Worm (Caenorhabditis elegans): ENCODE data around the gene gst-19.

gst-19 gene

DNA sequence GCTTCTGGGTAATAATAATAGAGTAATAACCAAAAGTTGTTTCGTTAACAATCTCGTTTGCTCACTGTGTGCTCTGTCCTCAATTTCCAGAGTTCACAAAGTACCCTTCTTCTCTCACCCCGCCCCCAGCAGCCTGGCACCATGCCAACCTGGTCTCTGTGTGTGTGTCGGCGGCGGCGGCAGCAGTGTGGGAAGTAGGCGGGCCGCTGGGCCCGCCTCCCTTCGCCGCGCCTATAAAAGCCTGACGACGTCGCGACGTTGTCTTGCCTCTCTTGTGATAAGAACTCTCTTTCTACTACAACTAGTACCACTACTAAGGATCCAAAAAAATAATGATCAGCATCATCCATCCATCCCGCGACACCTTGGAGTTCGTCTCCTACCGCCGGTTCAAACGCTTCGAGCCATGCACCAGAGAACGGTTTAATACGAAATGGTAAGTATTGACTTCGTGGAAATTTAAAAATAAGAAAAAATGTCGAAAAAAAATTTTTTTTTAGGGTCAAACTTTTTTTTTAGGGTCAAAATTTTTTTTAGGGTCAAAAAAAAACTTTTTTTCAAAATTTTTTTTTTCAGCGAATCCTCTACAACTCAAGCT is 42.0 kb upstream of the gst-19 start, which contains the start of gene C31C9.7:
Gene C31C9.7, plus strand, starts transcription at position 261 of the 598 bp plus-strand sequence.
- TF ChIP-seq nhr-48 (tag; optimal IDR thresholded peaks at IDR 0.05) (peak; percentile 81), nhr-28 (tag; optimal IDR thresholded peaks at IDR 0.05) (peak; percentile 9), Y105C5A.15 (GFP tag; IDR thresholded peaks at IDR 0.05) (0 out of 2 replicates have a peak, but pooled peaks have one; percentile 22), cey-2 (tag; optimal IDR thresholded peaks at IDR 0.05; ENCODE audit: borderline replicate concordance, insufficient read depth) (no peak), hlh-11 (tag; optimal IDR thresholded peaks at IDR 0.05) (peak; percentile 77), jun-1 (tag; optimal IDR thresholded peaks at IDR 0.05) (no peak), ama-1 (optimal IDR thresholded peaks at IDR 0.05) (peak; percentile 80), set-16 (GFP tag; IDR thresholded peaks at IDR 0.05) (peak; percentile 94), mdl-1 (tag; optimal IDR thresholded peaks at IDR 0.05) (peak in 1 of 2 experiments; percentile 20), egl-43 (GFP tag; IDR thresholded peaks at IDR 0.05) (peak; percentile 28; the same call in 1 of the 2 replicates), T26A8.4 (GFP tag; IDR thresholded peaks at IDR 0.05) (no peak), hlh-30 (tag; optimal IDR thresholded peaks at IDR 0.05; ENCODE audit: insufficient read depth) (peak; percentile 25), dmd-6 (GFP tag; IDR thresholded peaks at IDR 0.05) (peak; percentile 73), Y5F2A.4 (GFP tag; optimal IDR thresholded peaks at IDR 0.05) (no peak)

DNA sequence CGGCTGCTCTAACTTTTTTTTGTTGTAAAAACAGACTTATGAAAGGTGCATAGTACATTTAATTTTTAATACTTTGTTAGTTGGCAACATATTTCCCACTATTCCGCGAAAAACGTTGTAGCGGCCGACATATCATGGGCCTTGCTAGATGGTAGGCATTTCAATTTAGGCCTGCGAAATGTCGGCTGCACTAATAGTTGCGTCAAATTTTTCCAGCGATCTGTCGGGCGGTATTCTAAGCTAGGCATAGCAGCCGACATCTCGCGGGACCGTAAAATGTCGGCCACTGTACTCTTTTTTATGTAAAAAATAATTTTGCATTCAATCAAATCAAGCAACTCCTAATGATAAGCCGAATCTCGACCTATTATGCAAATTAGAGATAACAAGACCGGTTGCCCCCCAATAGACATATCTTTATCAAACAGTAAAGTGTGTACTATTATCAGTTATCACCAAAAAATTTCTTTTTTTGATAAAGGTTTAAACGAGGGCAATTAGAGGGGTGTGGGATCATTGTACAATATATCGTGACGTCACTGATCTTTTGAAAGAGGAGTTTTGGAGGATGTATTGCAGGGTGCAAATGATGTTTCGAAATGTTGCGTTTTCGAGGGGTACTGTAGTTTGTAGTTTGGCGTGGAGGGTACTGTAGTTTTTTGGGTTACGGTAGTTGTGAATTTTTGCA is 38.2 kb upstream of the gst-19 start:
- TF ChIP-seq unc-39 (tag; optimal IDR thresholded peaks at IDR 0.05), result no peak
- no peak for TF ChIP-seq nhr-76 (tag; optimal IDR thresholded peaks at IDR 0.05)
- peak; percentile 88 for TF ChIP-seq nhr-48 (tag; optimal IDR thresholded peaks at IDR 0.05)
- no peak for TF ChIP-seq nhr-25 (tag; optimal IDR thresholded peaks at IDR 0.05; ENCODE audit: borderline replicate concordance, insufficient read depth)
- no peak for TF ChIP-seq F26F4.8 (GFP tag; conservative IDR thresholded peaks at IDR 0.05)
- TF ChIP-seq mdl-1 (tag; optimal IDR thresholded peaks at IDR 0.05), result peak in 1 of 2 experiments; percentile 54
- peak; percentile 69 for TF ChIP-seq aha-1 (tag)
- no peak for TF ChIP-seq fos-1 (tag; optimal IDR thresholded peaks at IDR 0.05)
- peak; percentile 85 for TF ChIP-seq pqm-1 (tag; optimal IDR thresholded peaks at IDR 0.05)
- no peak for TF ChIP-seq madf-9 (GFP tag; conservative IDR thresholded peaks at IDR 0.05)
- TF ChIP-seq set-16 (GFP tag; IDR thresholded peaks at IDR 0.05), result no peak
- no peak for TF ChIP-seq duxl-1 (tag; optimal IDR thresholded peaks at IDR 0.05; ENCODE audit: poor library complexity)
- TF ChIP-seq nhr-111 (GFP tag; optimal IDR thresholded peaks at IDR 0.05), result no peak
- no peak for TF ChIP-seq ZK337.2 (GFP tag; IDR thresholded peaks at IDR 0.05)
- TF ChIP-seq R02D3.7 (tag; optimal IDR thresholded peaks at IDR 0.05), result no peak
- peak; percentile 85 for TF ChIP-seq dmd-6 (GFP tag; IDR thresholded peaks at IDR 0.05)
- peak; percentile 31 for TF ChIP-seq mxl-3 (GFP tag; optimal IDR thresholded peaks at IDR 0.05)
- no peak for TF ChIP-seq madf-5 (GFP tag; IDR thresholded peaks at IDR 0.05)
- TF ChIP-seq skn-1 (tag; optimal IDR thresholded peaks at IDR 0.05), result no peak
- TF ChIP-seq daf-16 (GFP tag; optimal IDR thresholded peaks at IDR 0.05), result no peak
- TF ChIP-seq daf-16 (tag; optimal IDR thresholded peaks at IDR 0.05), result peak; percentile 88
- TF ChIP-seq nhr-28 (tag; optimal IDR thresholded peaks at IDR 0.05), result peak; percentile 82
- no peak for TF ChIP-seq attf-4 (tag; optimal IDR thresholded peaks at IDR 0.05)
- TF ChIP-seq hlh-30 (tag; optimal IDR thresholded peaks at IDR 0.05; ENCODE audit: insufficient read depth), result peak; percentile 22
- TF ChIP-seq snpc-1.2 (GFP tag; IDR thresholded peaks at IDR 0.05), result no peak
- no peak for TF ChIP-seq ctbp-1 (GFP tag; IDR thresholded peaks at IDR 0.05)
- TF ChIP-seq lin-1 (GFP tag; IDR thresholded peaks at IDR 0.05), result no peak
- TF ChIP-seq nhr-77 (tag; optimal IDR thresholded peaks at IDR 0.05), result peak; percentile 85
- TF ChIP-seq hif-1 (tag; optimal IDR thresholded peaks at IDR 0.05), result no peak
- TF ChIP-seq dve-1 (tag; optimal IDR thresholded peaks at IDR 0.05; ENCODE audit: insufficient read depth), result peak; percentile 93
- TF ChIP-seq php-3 (GFP tag; IDR thresholded peaks at IDR 0.05), result peak; percentile 67
- TF ChIP-seq pha-4 (GFP tag; IDR thresholded peaks at IDR 0.05), result no peak
- TF ChIP-seq pha-4 (tag; optimal IDR thresholded peaks at IDR 0.05), result no peak
- no peak for TF ChIP-seq zfp-2 (tag; optimal IDR thresholded peaks at IDR 0.05)
- no peak for TF ChIP-seq F10B5.3 (tag; optimal IDR thresholded peaks at IDR 0.05)
- TF ChIP-seq ceh-20 (GFP tag; IDR thresholded peaks at IDR 0.05), result no peak
- TF ChIP-seq ceh-62 (tag; optimal IDR thresholded peaks at IDR 0.05), result no peak
- TF ChIP-seq nhr-10 (tag; optimal IDR thresholded peaks at IDR 0.05), result peak; percentile 5
- TF ChIP-seq zip-2 (tag; optimal IDR thresholded peaks at IDR 0.05), result no peak
